Worm (Caenorhabditis elegans) whole organism, early embryonic: Measurements from ENCODE around the gene T28C12.2.

Experiments
- B0310.2 ChIP-seq: sonication (generic microtip); optimal IDR thresholded peaks from 2 replicates; lab custom pipeline; 2016; ENCODE audit warnings: mild to moderate bottlenecking, missing genetic modification characterization, missing compliant biosample characterization
- F13C5.2 ChIP-seq: sonication (generic microtip); optimal IDR thresholded peaks from 2 replicates; lab custom pipeline; 2017; ENCODE audit warnings: mild to moderate bottlenecking, missing genetic modification characterization, inconsistent platforms, missing compliant biosample characterization
- aly-1 ChIP-seq: sonication (generic microtip); optimal IDR thresholded peaks from 2 replicates; lab custom pipeline; 2016; ENCODE audit warnings: missing genetic modification characterization, missing compliant biosample characterization
- ama-1 ChIP-seq: fragments of 150-350 bp; optimal IDR thresholded peaks from 2 replicates; lab custom pipeline; 2014
- ceh-13 ChIP-seq: fragments of 200-800 bp; sonication (Bioruptor generic); optimal IDR thresholded peaks from 2 replicates; lab custom pipeline; 2018; ENCODE audit warnings: mild to moderate bottlenecking, missing genetic modification characterization, missing compliant biosample characterization
- ceh-36 ChIP-seq: sonication (generic microtip); optimal IDR thresholded peaks from 2 replicates; lab custom pipeline; 2016; ENCODE audit warnings: missing genetic modification characterization, inconsistent platforms, missing compliant biosample characterization
- ets-7 ChIP-seq: sonication (generic microtip); optimal IDR thresholded peaks from 2 replicates; lab custom pipeline; 2016; ENCODE audit warnings: missing genotype, missing genetic modification characterization, missing compliant biosample characterization
- flt-1 ChIP-seq: fragments of 200-800 bp; sonication (Bioruptor generic); IDR thresholded peaks from 2 replicates; pipeline ENCODE4 v1.3.6; 2022; ENCODE audit warnings: missing genetic modification characterization, missing compliant biosample characterization
- hmbx-1 ChIP-seq: sonication (generic microtip); optimal IDR thresholded peaks from 2 replicates; lab custom pipeline; 2016; ENCODE audit warnings: mild to moderate bottlenecking, missing genetic modification characterization, missing compliant biosample characterization
- hmg-4 ChIP-seq: fragments of 200-800 bp; sonication (Bioruptor generic); optimal IDR thresholded peaks from 2 replicates; lab custom pipeline; 2018; ENCODE audit warnings: mild to moderate bottlenecking, missing genetic modification characterization, missing compliant biosample characterization
- hnd-1 ChIP-seq: sonication (generic microtip); optimal IDR thresholded peaks from 2 replicates; lab custom pipeline; 2016; ENCODE audit warnings: missing genetic modification characterization, missing compliant biosample characterization
- pes-1 ChIP-seq: fragments of 200-800 bp; sonication (Bioruptor generic); IDR thresholded peaks from 2 replicates; pipeline ENCODE4 v1.3.6; 2022; ENCODE audit warnings: missing genetic modification reagents, missing genetic modification characterization, missing compliant biosample characterization
- scrt-1 ChIP-seq: fragments of 200-800 bp; sonication (Bioruptor generic); IDR thresholded peaks from 2 replicates; pipeline ENCODE4 v1.3.6; 2022; ENCODE audit warnings: missing genetic modification characterization, missing compliant biosample characterization
- sea-1 ChIP-seq: fragments of 200-800 bp; sonication (Bioruptor generic); conservative IDR thresholded peaks from 2 replicates; pipeline ENCODE4 v1.3.6; 2022; ENCODE audit warnings: missing genetic modification characterization, missing compliant biosample characterization
- tbx-11 ChIP-seq: fragments of 200-800 bp; sonication (Bioruptor generic); IDR thresholded peaks from 2 replicates; pipeline ENCODE4 v1.3.6; 2022; ENCODE audit warnings: missing genetic modification characterization, missing compliant biosample characterization
- tbx-37 ChIP-seq: fragments of 200-800 bp; sonication (Bioruptor generic); conservative IDR thresholded peaks from 2 replicates; pipeline ENCODE4 v1.3.6; 2022; ENCODE audit warnings: missing genetic modification reagents, missing genetic modification characterization, missing compliant biosample characterization
- tra-4 ChIP-seq: sonication (generic microtip); optimal IDR thresholded peaks from 2 replicates; lab custom pipeline; 2017; ENCODE audit warnings: missing genetic modification characterization, missing compliant biosample characterization

T28C12.2 gene

ce11 chrV:6349597-6349996 lies 20.6 kb downstream of the T28C12.2 start:
- no peak for TF ChIP-seq sea-1 (GFP tag; lab: Robert Waterston, UW)
- no peak for TF ChIP-seq tra-4 (tag; lab: Kevin White, UChicago)
- TF ChIP-seq ceh-13: no peak
- no peak for TF ChIP-seq tbx-37
- TF ChIP-seq F13C5.2 (tag; lab: Kevin White, UChicago): no peak
- no peak for TF ChIP-seq hmbx-1 (tag; lab: Kevin White, UChicago)
- TF ChIP-seq B0310.2: no peak

ce11 chrV:6350109-6350508 lies 21.1 kb downstream of the T28C12.2 start:
- TF ChIP-seq hnd-1 (tag; lab: Kevin White, UChicago): no peak
- no peak for TF ChIP-seq ets-7 (tag; lab: Kevin White, UChicago)
- TF ChIP-seq hmg-4 (GFP tag; lab: Kevin White, UChicago): no peak

- no peak for TF ChIP-seq ceh-36
- TF ChIP-seq ceh-13: no peak
- no peak for TF ChIP-seq tbx-11 (GFP tag; lab: Robert Waterston, UW)
- no peak for TF ChIP-seq pes-1 (GFP tag; lab: Robert Waterston, UW)
- TF ChIP-seq scrt-1 (GFP tag; lab: Robert Waterston, UW): no peak
- TF ChIP-seq hnd-1 (tag; lab: Kevin White, UChicago): no peak
- TF ChIP-seq F13C5.2 (tag; lab: Kevin White, UChicago): no peak
- no peak for TF ChIP-seq aly-1 (tag; lab: Kevin White, UChicago)
- no peak for TF ChIP-seq ama-1 (lab: Kevin White, UChicago)
- TF ChIP-seq sea-1 (GFP tag; lab: Robert Waterston, UW): no peak
Measured at ce11 chrV:6351122-6351521, 22.1 kb downstream of the T28C12.2 start.

ce11 chrV:6352350-6352749 lies 23.4 kb downstream of the T28C12.2 start:
- no peak for TF ChIP-seq scrt-1 (GFP tag; lab: Robert Waterston, UW)
- TF ChIP-seq tra-4 (tag; lab: Kevin White, UChicago): no peak
- no peak for TF ChIP-seq ceh-36
- no peak for TF ChIP-seq ama-1 (lab: Kevin White, UChicago)
- TF ChIP-seq ceh-13: no peak
- no peak for TF ChIP-seq tbx-11 (GFP tag; lab: Robert Waterston, UW)
- no peak for TF ChIP-seq ets-7 (tag; lab: Kevin White, UChicago)
- no peak for TF ChIP-seq hmg-4 (GFP tag; lab: Kevin White, UChicago)

- TF ChIP-seq ets-7 (tag; lab: Kevin White, UChicago): no peak
- no peak for TF ChIP-seq F13C5.2 (tag; lab: Kevin White, UChicago)
- no peak for TF ChIP-seq tbx-11 (GFP tag; lab: Robert Waterston, UW)
- no peak for TF ChIP-seq hmbx-1 (tag; lab: Kevin White, UChicago)
- TF ChIP-seq pes-1 (GFP tag; lab: Robert Waterston, UW): no peak
- TF ChIP-seq tra-4 (tag; lab: Kevin White, UChicago): no peak
- no peak for TF ChIP-seq ama-1 (lab: Kevin White, UChicago)
- TF ChIP-seq ceh-36: no peak
- TF ChIP-seq scrt-1 (GFP tag; lab: Robert Waterston, UW): no peak
- TF ChIP-seq hmg-4 (GFP tag; lab: Kevin White, UChicago): no peak
- TF ChIP-seq sea-1 (GFP tag; lab: Robert Waterston, UW): no peak
- TF ChIP-seq tbx-37: no peak
- no peak for TF ChIP-seq hnd-1 (tag; lab: Kevin White, UChicago)
- TF ChIP-seq B0310.2: no peak
- no peak for TF ChIP-seq ceh-13
Measured at ce11 chrV:6353182-6353780, 24.3 kb downstream of the T28C12.2 start.

ce11 chrV:6354202-6354601 lies 25.2 kb downstream of the T28C12.2 start:
- no peak for TF ChIP-seq sea-1 (GFP tag; lab: Robert Waterston, UW)
- no peak for TF ChIP-seq hmg-4 (GFP tag; lab: Kevin White, UChicago)
- TF ChIP-seq pes-1 (GFP tag; lab: Robert Waterston, UW): no peak
- TF ChIP-seq ceh-36: no peak
- no peak for TF ChIP-seq flt-1 (GFP tag; lab: Robert Waterston, UW)
- no peak for TF ChIP-seq ets-7 (tag; lab: Kevin White, UChicago)
- TF ChIP-seq F13C5.2 (tag; lab: Kevin White, UChicago): no peak
- no peak for TF ChIP-seq hmbx-1 (tag; lab: Kevin White, UChicago)
- TF ChIP-seq tbx-37: no peak
- TF ChIP-seq tbx-11 (GFP tag; lab: Robert Waterston, UW): no peak
- TF ChIP-seq ceh-13: no peak

ce11 chrV:6354786-6355185 lies 25.8 kb downstream of the T28C12.2 start:
- no peak for TF ChIP-seq tbx-11 (GFP tag; lab: Robert Waterston, UW)
- no peak for TF ChIP-seq tbx-37
- TF ChIP-seq hnd-1 (tag; lab: Kevin White, UChicago): no peak
- TF ChIP-seq B0310.2: no peak
- TF ChIP-seq ama-1 (lab: Kevin White, UChicago): no peak
- no peak for TF ChIP-seq pes-1 (GFP tag; lab: Robert Waterston, UW)
- TF ChIP-seq F13C5.2 (tag; lab: Kevin White, UChicago): no peak
- no peak for TF ChIP-seq tra-4 (tag; lab: Kevin White, UChicago)
- TF ChIP-seq hmbx-1 (tag; lab: Kevin White, UChicago): no peak
- TF ChIP-seq scrt-1 (GFP tag; lab: Robert Waterston, UW): no peak
- TF ChIP-seq hmg-4 (GFP tag; lab: Kevin White, UChicago): no peak
- TF ChIP-seq aly-1 (tag; lab: Kevin White, UChicago): no peak

ce11 chrV:6355412-6355811 lies 26.4 kb downstream of the T28C12.2 start:
- TF ChIP-seq sea-1 (GFP tag; lab: Robert Waterston, UW): no peak
- TF ChIP-seq aly-1 (tag; lab: Kevin White, UChicago): no peak
- no peak for TF ChIP-seq ceh-13
- no peak for TF ChIP-seq scrt-1 (GFP tag; lab: Robert Waterston, UW)
- TF ChIP-seq hmg-4 (GFP tag; lab: Kevin White, UChicago): no peak
- TF ChIP-seq ceh-36: no peak
- TF ChIP-seq ets-7 (tag; lab: Kevin White, UChicago): no peak
- no peak for TF ChIP-seq tbx-37
- no peak for TF ChIP-seq hnd-1 (tag; lab: Kevin White, UChicago)
- no peak for TF ChIP-seq B0310.2
- TF ChIP-seq hmbx-1 (tag; lab: Kevin White, UChicago): no peak
- no peak for TF ChIP-seq ama-1 (lab: Kevin White, UChicago)
- no peak for TF ChIP-seq tra-4 (tag; lab: Kevin White, UChicago)
- TF ChIP-seq flt-1 (GFP tag; lab: Robert Waterston, UW): no peak
- TF ChIP-seq F13C5.2 (tag; lab: Kevin White, UChicago): no peak
- no peak for TF ChIP-seq pes-1 (GFP tag; lab: Robert Waterston, UW)
